Fruit fly (Drosophila melanogaster) whole organism, embryonic: ENCODE measurements around the gene Trm7-34.

ENCODE experiments used
- Atf6 ChIP-seq: fragments of 200-800 bp; sonication (Bioruptor generic); IDR thresholded peaks from 2 replicates; pipeline ENCODE4 v1.3.6; 2022; ENCODE audit warnings: missing biosample characterization, missing genetic modification characterization
- CG11723 ChIP-seq: fragments of 200-800 bp; sonication (Bioruptor generic); optimal IDR thresholded peaks from 2 replicates; lab custom pipeline; 2017; ENCODE audit warnings: missing biosample characterization, mild to moderate bottlenecking, missing genetic modification characterization
- CG12744 ChIP-seq: fragments of 200-800 bp; sonication (Bioruptor generic); optimal IDR thresholded peaks from 2 replicates; lab custom pipeline; 2016; ENCODE audit warnings: missing biosample characterization, missing genetic modification characterization
- CG14441 ChIP-seq: fragments of 200-800 bp; sonication (Bioruptor generic); IDR thresholded peaks from 2 replicates; pipeline ENCODE4 v1.3.6; 2022; ENCODE audit warnings: missing biosample characterization, missing genetic modification characterization
- CG17328 ChIP-seq: fragments of 200-800 bp; sonication (Bioruptor generic); IDR thresholded peaks from 2 replicates; pipeline ENCODE4 v1.3.6; 2022; ENCODE audit warnings: missing biosample characterization, missing genetic modification characterization
- CG2116 ChIP-seq: fragments of 200-800 bp; sonication (Bioruptor generic); optimal IDR thresholded peaks from 3 replicates; lab custom pipeline; 2018; ENCODE audit warnings: missing biosample characterization, mild to moderate bottlenecking, missing genetic modification characterization
- CG30403 ChIP-seq: fragments of 200-800 bp; sonication (Bioruptor generic); optimal IDR thresholded peaks from 3 replicates; lab custom pipeline; 2016; ENCODE audit warnings: missing biosample characterization, missing genetic modification characterization
- CG31365 ChIP-seq: fragments of 200-800 bp; sonication (Bioruptor generic); optimal IDR thresholded peaks from 2 replicates; lab custom pipeline; 2018; ENCODE audit warnings: missing biosample characterization, mild to moderate bottlenecking, missing genetic modification characterization
- CG34376 ChIP-seq: fragments of 200-800 bp; sonication (Bioruptor generic); optimal IDR thresholded peaks from 2 replicates; lab custom pipeline; 2018; ENCODE audit warnings: missing biosample characterization, mild to moderate bottlenecking, missing genetic modification characterization
- CG5180 ChIP-seq: fragments of 200-800 bp; sonication (Bioruptor generic); optimal IDR thresholded peaks from 3 replicates; lab custom pipeline; 2017; ENCODE audit warnings: missing biosample characterization, missing genetic modification characterization, mild to moderate bottlenecking, moderate library complexity, missing genetic modification reagents
- CG6683 ChIP-seq: fragments of 200-800 bp; sonication (Bioruptor generic); optimal IDR thresholded peaks from 2 replicates; lab custom pipeline; 2017; ENCODE audit warnings: missing biosample characterization, mild to moderate bottlenecking, missing genetic modification characterization, missing genetic modification reagents
- CG6813 ChIP-seq: fragments of 200-800 bp; sonication (Bioruptor generic); optimal IDR thresholded peaks from 2 replicates; lab custom pipeline; 2017; ENCODE audit warnings: missing biosample characterization, missing genetic modification characterization, mild to moderate bottlenecking, moderate library complexity, missing genetic modification reagents
- CG7987 ChIP-seq: fragments of 200-800 bp; sonication (Bioruptor generic); optimal IDR thresholded peaks from 2 replicates; lab custom pipeline; 2018; ENCODE audit warnings: missing biosample characterization, mild to moderate bottlenecking, missing genetic modification characterization, moderate library complexity
- CG8281 ChIP-seq: fragments of 200-800 bp; sonication (Bioruptor generic); optimal IDR thresholded peaks from 2 replicates; lab custom pipeline; 2018; ENCODE audit warnings: missing biosample characterization, mild to moderate bottlenecking, missing genetic modification characterization, moderate library complexity
- CG8388 ChIP-seq: fragments of 200-800 bp; sonication (Bioruptor generic); optimal IDR thresholded peaks from 2 replicates; lab custom pipeline; 2019; ENCODE audit warnings: missing biosample characterization, mild to moderate bottlenecking, missing genetic modification characterization, moderate library complexity
- CG9437 ChIP-seq: fragments of 200-800 bp; sonication (Bioruptor generic); optimal IDR thresholded peaks from 2 replicates; lab custom pipeline; 2018; ENCODE audit warnings: missing biosample characterization, mild to moderate bottlenecking, missing genetic modification characterization
- CHES-1-like ChIP-seq: fragments of 200-800 bp; sonication (Bioruptor generic); optimal IDR thresholded peaks from 2 replicates; lab custom pipeline; 2016; ENCODE audit warnings: missing biosample characterization, missing genetic modification characterization
- CTCF ChIP-seq: fragments of 200-800 bp; sonication (Bioruptor generic); optimal IDR thresholded peaks from 2 replicates; lab custom pipeline; 2017; ENCODE audit warnings: missing biosample characterization, mild to moderate bottlenecking, missing genetic modification characterization, moderate library complexity
- D19A ChIP-seq: fragments of 200-800 bp; optimal IDR thresholded peaks from 3 replicates; lab custom pipeline; 2019; ENCODE audit warnings: missing biosample characterization, mild to moderate bottlenecking, missing genetic modification characterization, moderate library complexity
- D19B ChIP-seq: fragments of 200-800 bp; sonication (Bioruptor generic); optimal IDR thresholded peaks from 2 replicates; lab custom pipeline; 2017; ENCODE audit warnings: missing biosample characterization, mild to moderate bottlenecking, missing genetic modification characterization
- Fer2 ChIP-seq: fragments of 200-800 bp; sonication (Bioruptor generic); optimal IDR thresholded peaks from 2 replicates; lab custom pipeline; 2018; ENCODE audit warnings: missing biosample characterization, mild to moderate bottlenecking, missing genetic modification characterization, moderate library complexity
- H2.0 ChIP-seq: fragments of 200-800 bp; sonication (Bioruptor generic); IDR thresholded peaks from 2 replicates; pipeline ENCODE4 v1.3.6; 2022; ENCODE audit warnings: missing biosample characterization, missing genetic modification characterization
- Hey ChIP-seq: fragments of 200-800 bp; sonication (Bioruptor generic); optimal IDR thresholded peaks from 3 replicates; lab custom pipeline; 2018; ENCODE audit warnings: missing biosample characterization, mild to moderate bottlenecking, missing genetic modification characterization
- HmgZ ChIP-seq: fragments of 200-800 bp; sonication (Bioruptor generic); optimal IDR thresholded peaks from 2 replicates; lab custom pipeline; 2018; ENCODE audit warnings: missing biosample characterization, mild to moderate bottlenecking, missing genetic modification characterization
- Lhr ChIP-seq: fragments of 200-800 bp; sonication (Bioruptor generic); optimal IDR thresholded peaks from 3 replicates; lab custom pipeline; 2017; ENCODE audit warnings: mild to moderate bottlenecking, missing biosample characterization, missing genetic modification reagents, missing genetic modification characterization
- MBD-R2 ChIP-seq: fragments of 200-800 bp; sonication (Bioruptor generic); IDR thresholded peaks from 2 replicates; pipeline ENCODE4 v1.3.6; 2022; ENCODE audit warnings: missing biosample characterization, missing genetic modification characterization
- Rx ChIP-seq: fragments of 200-800 bp; sonication (Bioruptor generic); IDR thresholded peaks from 2 replicates; pipeline ENCODE4 v1.3.6; 2022; ENCODE audit warnings: missing biosample characterization, missing genetic modification characterization
- Trl ChIP-seq, 3 experiments: fragments of >200 bp in 2 of 3; fragments of 200-800 bp in 1 of 3; sonication (Bioruptor generic) in 1 of 3; optimal IDR thresholded peaks; 2 replicates in 1 of 3; 3 replicates in 2 of 3; lab custom pipeline; 2016 to 2017; ENCODE audit warnings: missing biosample characterization in 1 of 3, missing genetic modification characterization in 1 of 3
- ara ChIP-seq: fragments of 200-800 bp; sonication (Bioruptor generic); IDR thresholded peaks from 2 replicates; pipeline ENCODE4 v1.3.6; 2022; ENCODE audit warnings: missing biosample characterization, missing genetic modification characterization
- az2 ChIP-seq: fragments of 200-800 bp; sonication (Bioruptor generic); optimal IDR thresholded peaks from 3 replicates; lab custom pipeline; 2016; ENCODE audit warnings: missing biosample characterization, missing genetic modification characterization
- cas ChIP-seq: fragments of 200-800 bp; sonication (Bioruptor generic); IDR thresholded peaks from 2 replicates; pipeline ENCODE4 v1.3.6; 2022; ENCODE audit warnings: missing biosample characterization, missing genetic modification characterization
- dysf ChIP-seq: fragments of 200-800 bp; sonication (Bioruptor generic); IDR thresholded peaks from 3 replicates; pipeline ENCODE4 v1.3.6; 2022; ENCODE audit warnings: missing biosample characterization, missing genetic modification characterization
- fd3F ChIP-seq: fragments of 200-800 bp; sonication (Bioruptor generic); optimal IDR thresholded peaks from 2 replicates; lab custom pipeline; 2018; ENCODE audit warnings: missing biosample characterization, mild to moderate bottlenecking, missing genetic modification characterization, moderate library complexity
- fd64A ChIP-seq: fragments of 200-800 bp; sonication (Bioruptor generic); optimal IDR thresholded peaks from 3 replicates; lab custom pipeline; 2018; ENCODE audit warnings: missing biosample characterization, mild to moderate bottlenecking, missing genetic modification characterization
- gt ChIP-seq: fragments of 200-800 bp; sonication (Bioruptor generic); IDR thresholded peaks from 2 replicates; pipeline ENCODE4 v1.3.6; 2022; ENCODE audit warnings: missing biosample characterization, missing genetic modification characterization
- her ChIP-seq: fragments of 200-800 bp; sonication (Bioruptor generic); optimal IDR thresholded peaks from 2 replicates; lab custom pipeline; 2016; ENCODE audit warnings: missing biosample characterization, missing genetic modification characterization
- lab ChIP-seq: fragments of 200-800 bp; sonication (Bioruptor generic); optimal IDR thresholded peaks from 3 replicates; lab custom pipeline; 2017; ENCODE audit warnings: missing biosample characterization, missing genetic modification characterization, mild to moderate bottlenecking, moderate library complexity, missing genetic modification reagents
- luna ChIP-seq: fragments of 200-800 bp; sonication (Bioruptor generic); optimal IDR thresholded peaks from 2 replicates; lab custom pipeline; 2016; ENCODE audit warnings: missing biosample characterization, missing genetic modification characterization
- nerfin-2 ChIP-seq: fragments of 200-800 bp; sonication (Bioruptor generic); IDR thresholded peaks from 2 replicates; pipeline ENCODE4 v1.3.6; 2022; ENCODE audit warnings: missing biosample characterization, missing genetic modification characterization; ENCODE audit not compliant: partially characterized antibody
- onecut ChIP-seq: fragments of 200-800 bp; sonication (Bioruptor generic); IDR thresholded peaks from 2 replicates; pipeline ENCODE4 v1.3.6; 2022; ENCODE audit warnings: missing biosample characterization, missing genetic modification characterization
- peb ChIP-seq: fragments of 200-800 bp; sonication (Bioruptor generic); IDR thresholded peaks from 2 replicates; pipeline ENCODE4 v1.3.6; 2022; ENCODE audit warnings: missing biosample characterization, missing genetic modification characterization
- pfk ChIP-seq: fragments of 200-800 bp; sonication (Bioruptor generic); optimal IDR thresholded peaks from 2 replicates; lab custom pipeline; 2018; ENCODE audit warnings: missing biosample characterization, mild to moderate bottlenecking, missing genetic modification characterization, moderate library complexity
- phol ChIP-seq: fragments of 200-800 bp; sonication (Bioruptor generic); optimal IDR thresholded peaks from 3 replicates; lab custom pipeline; 2018; ENCODE audit warnings: missing biosample characterization, mild to moderate bottlenecking, missing genetic modification characterization, moderate library complexity
- repo ChIP-seq: fragments of 200-800 bp; sonication (Bioruptor generic); optimal IDR thresholded peaks from 2 replicates; lab custom pipeline; 2016; ENCODE audit warnings: missing biosample characterization, missing genetic modification characterization
- rib ChIP-seq: fragments of 200-800 bp; sonication (Bioruptor generic); IDR thresholded peaks from 2 replicates; pipeline ENCODE4 v1.3.6; 2022; ENCODE audit warnings: missing biosample characterization, missing genetic modification characterization
- scrt ChIP-seq: fragments of 200-800 bp; sonication (Bioruptor generic); optimal IDR thresholded peaks from 2 replicates; lab custom pipeline; 2018; ENCODE audit warnings: missing biosample characterization, mild to moderate bottlenecking, missing genetic modification characterization, moderate library complexity
- sens-2 ChIP-seq: fragments of 200-800 bp; sonication (Bioruptor generic); IDR thresholded peaks from 2 replicates; pipeline ENCODE4 v1.3.6; 2022; ENCODE audit warnings: missing biosample characterization, missing genetic modification characterization
- tap ChIP-seq: fragments of 200-800 bp; optimal IDR thresholded peaks from 3 replicates; lab custom pipeline; 2019; ENCODE audit warnings: missing biosample characterization, mild to moderate bottlenecking, missing genetic modification characterization, moderate library complexity
- tin ChIP-seq: fragments of 200-800 bp; sonication (Bioruptor generic); optimal IDR thresholded peaks from 3 replicates; lab custom pipeline; 2016; ENCODE audit warnings: missing biosample characterization, missing genetic modification characterization
- unc-4 ChIP-seq: fragments of 200-800 bp; sonication (Bioruptor generic); IDR thresholded peaks from 2 replicates; pipeline ENCODE4 v1.3.6; 2022; ENCODE audit warnings: missing biosample characterization, missing genetic modification characterization; ENCODE audit not compliant: partially characterized antibody
- wdn ChIP-seq: fragments of 200-800 bp; sonication (Bioruptor generic); IDR thresholded peaks from 2 replicates; pipeline ENCODE4 v1.3.6; 2022; ENCODE audit warnings: missing biosample characterization, missing genetic modification characterization

The Trm7-34 gene

DNA sequence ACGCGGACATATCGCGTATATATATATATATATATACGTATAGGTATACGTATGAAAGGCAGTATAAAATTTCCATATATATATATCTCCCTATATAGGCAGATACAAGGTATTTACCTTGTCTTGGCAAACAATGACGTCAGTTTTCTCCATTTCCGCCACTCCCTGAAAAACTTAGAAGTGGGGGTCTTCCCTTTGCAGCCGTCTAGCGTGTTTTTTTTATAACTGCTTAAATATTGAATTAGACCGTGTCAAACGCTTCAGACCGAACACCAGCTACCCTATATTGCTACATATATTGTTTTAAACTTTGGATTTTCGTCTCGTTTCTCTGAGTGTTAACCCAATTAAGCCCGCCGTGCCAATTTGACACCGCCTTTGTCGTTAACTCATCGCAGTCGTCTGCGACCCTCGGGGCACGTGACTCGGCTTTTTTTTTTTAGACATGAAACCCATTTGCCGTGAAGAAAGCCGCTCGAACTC is 43.0 kb upstream of the Trm7-34 start (continued):
- TF ChIP-seq CG34376 (GFP tag; lab: Kevin White, UChicago), result no peak
- TF ChIP-seq CG6683 (GFP tag; lab: Kevin White, UChicago), result peak; percentile 44
- TF ChIP-seq peb (GFP tag; lab: Robert Waterston, UW), result no peak
- TF ChIP-seq CG14441 (GFP tag; lab: Robert Waterston, UW), result peak; percentile 62
- TF ChIP-seq D19A (tag; lab: Kevin White, UChicago), result peak; percentile 21
- TF ChIP-seq onecut, result peak; percentile 33; the same call in 1 of the 2 replicates
- TF ChIP-seq phol (tag; lab: Kevin White, UChicago), result no peak
- TF ChIP-seq Fer2 (tag; lab: Kevin White, UChicago), result no peak
- TF ChIP-seq CG17328 (GFP tag; lab: Robert Waterston, UW), result peak; percentile 32; the same call in 1 of the 2 replicates
- no peak for TF ChIP-seq MBD-R2 (GFP tag; lab: Robert Waterston, UW)
- TF ChIP-seq H2.0, result no peak
- no peak for TF ChIP-seq az2 (GFP tag; lab: Kevin White, UChicago)
- TF ChIP-seq luna (GFP tag; lab: Kevin White, UChicago), result no peak
- no peak for TF ChIP-seq Trl (optimal IDR thresholded peaks at IDR 0.05; lab: Kevin White, UChicago)
- TF ChIP-seq Trl (GFP tag; optimal IDR thresholded peaks at IDR 0.05; lab: Kevin White, UChicago), result no peak
- TF ChIP-seq CG11723 (GFP tag; lab: Kevin White, UChicago), result peak; percentile 0
- peak; percentile 10 for TF ChIP-seq CG6813 (GFP tag; lab: Kevin White, UChicago)
- TF ChIP-seq wdn (GFP tag; lab: Robert Waterston, UW), result 0 out of 2 replicates have a peak, but pooled peaks have one; percentile 30
- no peak for TF ChIP-seq CG30403
- no peak for TF ChIP-seq tin (GFP tag; lab: Kevin White, UChicago)
- TF ChIP-seq Rx (GFP tag; lab: Robert Waterston, UW), result no peak
- peak; percentile 14 for TF ChIP-seq CG8388 (GFP tag; lab: Kevin White, UChicago)
- TF ChIP-seq CG2116 (GFP tag; lab: Kevin White, UChicago), result peak; percentile 8
- peak; percentile 33 for TF ChIP-seq scrt (GFP tag; lab: Kevin White, UChicago)
- peak; percentile 13 for TF ChIP-seq CG5180 (GFP tag; lab: Kevin White, UChicago)
- TF ChIP-seq lab (GFP tag; lab: Kevin White, UChicago), result peak; percentile 77
- TF ChIP-seq CTCF (GFP tag; lab: Kevin White, UChicago), result peak; percentile 11
- no peak for TF ChIP-seq fd3F (GFP tag; lab: Kevin White, UChicago)
- TF ChIP-seq unc-4 (GFP tag; lab: Robert Waterston, UW), result no peak
- TF ChIP-seq cas (GFP tag; lab: Robert Waterston, UW), result no peak
- peak; percentile 69 for TF ChIP-seq D19B (GFP tag; lab: Kevin White, UChicago)
- TF ChIP-seq CG8281 (tag; lab: Kevin White, UChicago), result no peak
- no peak for TF ChIP-seq Hey (tag; lab: Kevin White, UChicago)
- peak; percentile 23 for TF ChIP-seq fd64A (GFP tag; lab: Kevin White, UChicago)
- TF ChIP-seq tap (tag; lab: Kevin White, UChicago), result no peak
- peak; percentile 51; the same call in 2 of the 3 replicates for TF ChIP-seq dysf
- TF ChIP-seq pfk (GFP tag; lab: Kevin White, UChicago), result no peak
- no peak for TF ChIP-seq CG31365 (tag; lab: Kevin White, UChicago)
- TF ChIP-seq CG7987 (GFP tag; lab: Kevin White, UChicago), result no peak
- no peak for TF ChIP-seq nerfin-2 (GFP tag; lab: Robert Waterston, UW)
- no peak for TF ChIP-seq CG12744 (GFP tag; lab: Kevin White, UChicago)
- TF ChIP-seq CG9437, result no peak
- TF ChIP-seq HmgZ, result no peak
- 0 out of 2 replicates have a peak, but pooled peaks have one; percentile 38 for TF ChIP-seq rib (GFP tag; lab: Robert Waterston, UW)
- no peak for TF ChIP-seq her (GFP tag; lab: Kevin White, UChicago)
- no peak for TF ChIP-seq Atf6 (GFP tag; lab: Robert Waterston, UW)
- no peak for TF ChIP-seq sens-2 (GFP tag; lab: Robert Waterston, UW)
- TF ChIP-seq repo (GFP tag; lab: Kevin White, UChicago), result no peak
- TF ChIP-seq Lhr, result no peak
- no peak for TF ChIP-seq CHES-1-like (GFP tag; lab: Kevin White, UChicago)
- no peak for TF ChIP-seq gt
- 0 out of 2 replicates have a peak, but pooled peaks have one; percentile 18 for TF ChIP-seq ara (GFP tag; lab: Robert Waterston, UW)
